Worm (Caenorhabditis elegans) whole organism, L1 larva: Measurements from ENCODE around the gene cyp-33C1.

ENCODE experiments used
- C16A3.4 ChIP-seq: fragments of 150-350 bp; optimal IDR thresholded peaks from 2 replicates; lab custom pipeline; 2014; ENCODE audit warnings: missing biosample characterization, missing genetic modification characterization
- Y116A8C.19 ChIP-seq: sonication (generic microtip); optimal IDR thresholded peaks from 2 replicates; lab custom pipeline; 2016; ENCODE audit warnings: missing compliant biosample characterization, missing genetic modification characterization, borderline replicate concordance
- blmp-1 ChIP-seq: fragments of 150-350 bp; optimal IDR thresholded peaks from 2 replicates; lab custom pipeline; 2014; ENCODE audit warnings: missing biosample characterization, missing genetic modification characterization
- egl-27 ChIP-seq, 2 experiments: fragments of 150-350 bp in 1 of 2; sonication (generic microtip); optimal IDR thresholded peaks; 3 replicates each; lab custom pipeline; 2017 to 2018; ENCODE audit warnings: missing biosample characterization in 2 of 2, missing genetic modification characterization in 2 of 2, missing genetic modification reagents in 2 of 2
- elt-3 ChIP-seq, 6 experiments: fragments of 150-350 bp in 1 of 6; sonication (generic microtip); optimal IDR thresholded peaks; 2 replicates each; lab custom pipeline; 2017 to 2018; ENCODE audit warnings: missing biosample characterization in 6 of 6, missing genetic modification characterization in 6 of 6, inconsistent platforms in 1 of 6
- lin-13 ChIP-seq: fragments of 150-350 bp; optimal IDR thresholded peaks from 2 replicates; lab custom pipeline; 2014; ENCODE audit warnings: missing biosample characterization, missing genetic modification reagents, missing genetic modification characterization
- lin-39 ChIP-seq: fragments of 150-350 bp; optimal IDR thresholded peaks from 2 replicates; lab custom pipeline; 2014; ENCODE audit warnings: missing biosample characterization, missing genetic modification reagents, missing genetic modification characterization
- lsy-2 ChIP-seq, 2 experiments: fragments of 150-350 bp; optimal IDR thresholded peaks; 2 replicates each; lab custom pipeline; 2014; ENCODE audit warnings: missing biosample characterization in 2 of 2, missing genetic modification characterization in 2 of 2
- nhr-28 ChIP-seq: fragments of 150-350 bp; optimal IDR thresholded peaks from 2 replicates; lab custom pipeline; 2014; ENCODE audit warnings: missing biosample characterization, missing genetic modification characterization
- nhr-77 ChIP-seq: fragments of 150-350 bp; optimal IDR thresholded peaks from 2 replicates; lab custom pipeline; 2014; ENCODE audit warnings: missing biosample characterization, missing genetic modification characterization
- pqm-1 ChIP-seq: sonication (generic microtip); optimal IDR thresholded peaks from 3 replicates; lab custom pipeline; 2017; ENCODE audit warnings: missing biosample characterization, missing genetic modification characterization
- unc-130 ChIP-seq: fragments of 150-350 bp; optimal IDR thresholded peaks from 2 replicates; lab custom pipeline; 2017; ENCODE audit warnings: missing biosample characterization, missing genetic modification characterization, inconsistent platforms

- TF ChIP-seq lin-13 (GFP tag; lab: Kevin White, UChicago) (no peak), blmp-1 (tag; lab: Kevin White, UChicago) (no peak), egl-27 (tag; optimal IDR thresholded peaks at IDR 0.05; lab: Kevin White, UChicago) (no peak), lsy-2 (tag; optimal IDR thresholded peaks at IDR 0.05; lab: Kevin White, UChicago) (no peak), Y116A8C.19 (no peak), pqm-1 (no peak), nhr-28 (no peak), unc-130 (tag; lab: Kevin White, UChicago) (no peak), lin-39 (tag; lab: Kevin White, UChicago) (no peak), nhr-77 (tag; lab: Kevin White, UChicago) (no peak), elt-3 (tag; optimal IDR thresholded peaks at IDR 0.05; lab: Kevin White, UChicago) (no peak), C16A3.4 (tag; lab: Kevin White, UChicago) (no peak)
Observed at ce11 chrV:2174465-2174864, 4.8 kb upstream of the cyp-33C1 start.
